Worm (Caenorhabditis elegans): Measurements from ENCODE around the gene srsx-15.

Gene srsx-15

DNA sequence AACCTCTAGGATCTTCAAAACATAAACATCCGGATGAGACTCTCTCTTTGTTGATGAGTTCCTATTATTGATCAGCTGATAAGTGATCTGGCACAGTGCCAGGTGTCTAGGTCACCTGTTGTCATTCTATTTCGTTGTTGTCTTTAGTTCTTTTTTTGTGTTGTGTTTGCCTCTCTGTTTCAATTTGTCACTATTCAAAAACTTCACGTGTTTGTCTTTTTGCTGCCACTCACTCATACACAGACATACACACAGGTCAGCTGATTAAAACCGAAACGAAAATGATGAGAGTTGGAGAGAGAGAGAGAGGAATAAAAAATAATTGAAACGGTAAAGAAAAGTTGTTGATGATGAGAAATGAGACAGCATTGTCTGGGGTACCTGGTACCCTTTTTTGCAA, 32.5 kb downstream of the srsx-15 start (continued):
- TF ChIP-seq dpff-1 (tag; optimal IDR thresholded peaks at IDR 0.05): no peak
- TF ChIP-seq Y95B8A.8 (GFP tag; IDR thresholded peaks at IDR 0.05): peak; percentile 73; the same call in 1 of the 2 replicates
- no peak for TF ChIP-seq xnd-1 (tag; optimal IDR thresholded peaks at IDR 0.05)
- peak; percentile 94 for TF ChIP-seq nhr-80 (tag; optimal IDR thresholded peaks at IDR 0.05)
- TF ChIP-seq repo-1 (tag; optimal IDR thresholded peaks at IDR 0.05): peak; percentile 13
- TF ChIP-seq ztf-6 (GFP tag; IDR thresholded peaks at IDR 0.05): no peak
- no peak for TF ChIP-seq him-1 (tag; optimal IDR thresholded peaks at IDR 0.05)
- peak; percentile 52; the same call in 1 of the 2 replicates for TF ChIP-seq madf-3 (GFP tag; IDR thresholded peaks at IDR 0.05)
- no peak for TF ChIP-seq ceh-58 (GFP tag; IDR thresholded peaks at IDR 0.05)
- TF ChIP-seq dox-1 (GFP tag; IDR thresholded peaks at IDR 0.05): peak; percentile 54; the same call in 1 of the 2 replicates
- TF ChIP-seq lag-1 (GFP tag; IDR thresholded peaks at IDR 0.05): no peak
- TF ChIP-seq athp-1 (tag; optimal IDR thresholded peaks at IDR 0.05): no peak
- no peak for TF ChIP-seq F33H1.4 (GFP tag; IDR thresholded peaks at IDR 0.05)
- no peak for TF ChIP-seq Y79H2A.3 (GFP tag; conservative IDR thresholded peaks at IDR 0.05)
- peak; percentile 83 for TF ChIP-seq attf-5 (GFP tag; optimal IDR thresholded peaks at IDR 0.05)
- TF ChIP-seq mxl-1 (tag; optimal IDR thresholded peaks at IDR 0.05): no peak
- no peak for TF ChIP-seq ztf-18 (tag; optimal IDR thresholded peaks at IDR 0.05)
- no peak for TF ChIP-seq F39B2.1 (GFP tag; IDR thresholded peaks at IDR 0.05)
- TF ChIP-seq ZK185.1 (tag; optimal IDR thresholded peaks at IDR 0.05; ENCODE audit: poor library complexity, severe bottlenecking): no peak
- TF ChIP-seq Y56A3A.18 (GFP tag; IDR thresholded peaks at IDR 0.05): no peak
- peak; percentile 41; the same call in 1 of the 2 replicates for TF ChIP-seq mcd-1 (GFP tag; IDR thresholded peaks at IDR 0.05)
- TF ChIP-seq madf-8 (GFP tag; conservative IDR thresholded peaks at IDR 0.05): no peak
- TF ChIP-seq aptf-2 (GFP tag; conservative IDR thresholded peaks at IDR 0.05): no peak
- TF ChIP-seq ztf-25 (GFP tag; IDR thresholded peaks at IDR 0.05): no peak
- peak; percentile 93 for TF ChIP-seq unc-62 (GFP tag; optimal IDR thresholded peaks at IDR 0.05)
- peak; percentile 20; the same call in 1 of the 2 replicates for TF ChIP-seq hmg-1.2 (GFP tag; IDR thresholded peaks at IDR 0.05)
- peak; percentile 95 for TF ChIP-seq ztf-22 (GFP tag; optimal IDR thresholded peaks at IDR 0.05)
- peak; percentile 51 for TF ChIP-seq tbp1 (GFP tag; optimal IDR thresholded peaks at IDR 0.05)
- TF ChIP-seq attf-6 (GFP tag; IDR thresholded peaks at IDR 0.05): no peak
- TF ChIP-seq rec-8 (tag; optimal IDR thresholded peaks at IDR 0.05): no peak
- no peak for TF ChIP-seq ccch-3 (GFP tag; optimal IDR thresholded peaks at IDR 0.05)
- no peak for TF ChIP-seq B0019.2 (GFP tag; conservative IDR thresholded peaks at IDR 0.05)
- TF ChIP-seq egl-18 (GFP tag; IDR thresholded peaks at IDR 0.05): no peak
- peak; percentile 72 for TF ChIP-seq nhr-90 (tag; optimal IDR thresholded peaks at IDR 0.05)
- peak; percentile 66; the same call in 1 of the 2 replicates for TF ChIP-seq lir-1 (GFP tag; conservative IDR thresholded peaks at IDR 0.05)
- no peak for TF ChIP-seq snpc-3.4 (tag; optimal IDR thresholded peaks at IDR 0.05)
- no peak for TF ChIP-seq D2030.7 (GFP tag; IDR thresholded peaks at IDR 0.05)
- peak; percentile 85 for TF ChIP-seq B0336.3 (GFP tag; IDR thresholded peaks at IDR 0.05)
- no peak for TF ChIP-seq zim-3 (tag; optimal IDR thresholded peaks at IDR 0.05)
- no peak for TF ChIP-seq bed-2 (GFP tag; IDR thresholded peaks at IDR 0.05)
- TF ChIP-seq cebp-1 (GFP tag; IDR thresholded peaks at IDR 0.05): peak; percentile 60
- TF ChIP-seq cebp-1 (tag; optimal IDR thresholded peaks at IDR 0.05): peak; percentile 79
- peak; percentile 90 for TF ChIP-seq lin-40 (tag; optimal IDR thresholded peaks at IDR 0.05)
- no peak for TF ChIP-seq ztf-28 (GFP tag; IDR thresholded peaks at IDR 0.05)
- TF ChIP-seq F23B12.7 (tag; optimal IDR thresholded peaks at IDR 0.05; ENCODE audit: insufficient read depth): peak; percentile 50
- TF ChIP-seq nhr-27 (tag; optimal IDR thresholded peaks at IDR 0.05): no peak
- no peak for TF ChIP-seq B0035.1 (tag; optimal IDR thresholded peaks at IDR 0.05)
- TF ChIP-seq hrde-1 (tag; optimal IDR thresholded peaks at IDR 0.05; ENCODE audit: borderline replicate concordance): no peak
- TF ChIP-seq egrh-3 (GFP tag; IDR thresholded peaks at IDR 0.05): no peak

Measured in whole organism, young adult.